Worm (Caenorhabditis elegans): ENCODE measurements around the gene ZK287.9.

DNA sequence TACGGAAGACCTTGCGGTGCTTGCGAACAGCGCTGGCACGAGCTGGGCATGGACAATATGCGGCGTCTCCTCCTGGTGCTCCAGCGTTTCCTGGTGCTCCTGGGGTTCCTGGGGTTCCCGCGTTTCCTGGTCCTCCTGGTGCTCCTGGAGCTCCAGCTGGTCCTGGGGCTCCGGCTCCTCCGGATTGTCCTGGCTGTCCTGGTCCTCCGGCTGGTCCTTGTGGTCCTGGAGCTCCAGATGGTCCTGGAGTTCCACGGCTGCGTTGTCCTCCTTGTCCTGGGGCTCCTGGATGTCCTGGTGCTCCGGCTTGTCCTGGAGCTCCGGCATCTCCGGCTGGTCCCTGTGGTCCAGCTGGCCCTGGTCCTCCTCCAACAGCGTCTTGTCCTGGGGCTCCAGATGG lies 46.8 kb upstream of the ZK287.9 start:
- no peak for TF ChIP-seq W03F9.2 (tag; optimal IDR thresholded peaks at IDR 0.05)
- no peak for TF ChIP-seq him-1 (tag; optimal IDR thresholded peaks at IDR 0.05)
- no peak for TF ChIP-seq dao-5 (tag; optimal IDR thresholded peaks at IDR 0.05)
